Fruit fly (Drosophila melanogaster) whole organism, wandering third instar larva: ENCODE results near the gene CG14629.

Source experiments
- Abd-B ChIP-seq: fragments of >200 bp; optimal IDR thresholded peaks from 2 replicates; lab custom pipeline; 2017; ENCODE audit warnings: missing biosample characterization, missing genetic modification characterization
- Hnf4 ChIP-seq: fragments of 200-800 bp; sonication (Bioruptor generic); optimal IDR thresholded peaks from 2 replicates; lab custom pipeline; 2016; ENCODE audit warnings: missing biosample characterization, mild to moderate bottlenecking, missing genetic modification characterization
- Rel ChIP-seq, 2 experiments: fragments of 200-800 bp; sonication (Bioruptor generic) in 1 of 2; optimal IDR thresholded peaks; 2 replicates in 1 of 2; 3 replicates in 1 of 2; lab custom pipeline; 2016 to 2019; ENCODE audit warnings: mild to moderate bottlenecking in 2 of 2, missing biosample characterization in 2 of 2, missing genetic modification characterization in 2 of 2, moderate library complexity in 1 of 2
- Sp1 ChIP-seq: fragments of 200-800 bp; sonication (Bioruptor generic); optimal IDR thresholded peaks from 3 replicates; lab custom pipeline; 2019; ENCODE audit warnings: missing biosample characterization, mild to moderate bottlenecking, missing genetic modification characterization, moderate library complexity
- br ChIP-seq: fragments of 200-800 bp; sonication (Bioruptor generic); optimal IDR thresholded peaks from 2 replicates; lab custom pipeline; 2016; ENCODE audit warnings: missing biosample characterization, missing genetic modification characterization
- dl ChIP-seq, 2 experiments: fragments of 175-275, 200-275 bp in 1 of 2; fragments of 200-275 bp in 1 of 2; sonication (Bioruptor generic); optimal IDR thresholded peaks; lab custom pipeline; 2018; ENCODE audit warnings: mild to moderate bottlenecking in 2 of 2, missing biosample characterization in 2 of 2, missing genetic modification characterization in 2 of 2, moderate library complexity in 2 of 2; ENCODE audit not compliant: partially characterized antibody in 2 of 2, insufficient read depth in 1 of 2
- dsf ChIP-seq: sonication (Bioruptor generic); optimal IDR thresholded peaks from 2 replicates; lab custom pipeline; 2016; ENCODE audit warnings: missing biosample characterization, missing genetic modification characterization, borderline replicate concordance
- fru ChIP-seq: fragments of 200-800 bp; sonication (Bioruptor generic); optimal IDR thresholded peaks from 3 replicates; lab custom pipeline; 2016; ENCODE audit warnings: missing biosample characterization, mild to moderate bottlenecking, missing genetic modification characterization
- h ChIP-seq: fragments of 200-800 bp; sonication (Bioruptor generic); optimal IDR thresholded peaks from 3 replicates; lab custom pipeline; 2016; ENCODE audit warnings: missing biosample characterization, mild to moderate bottlenecking, missing genetic modification characterization
- lola ChIP-seq: fragments of >200 bp; optimal IDR thresholded peaks from 2 replicates; lab custom pipeline; 2017; ENCODE audit warnings: missing biosample characterization, missing genetic modification characterization
- pan ChIP-seq: fragments of >200 bp; optimal IDR thresholded peaks from 2 replicates; lab custom pipeline; 2017
- psq ChIP-seq: fragments of 200-800 bp; sonication (Bioruptor generic); optimal IDR thresholded peaks from 3 replicates; lab custom pipeline; 2017; ENCODE audit warnings: missing biosample characterization, mild to moderate bottlenecking, missing genetic modification characterization, moderate library complexity

dm6 chrX:1051251-1051629 is at the start of gene CG14629:
- TF ChIP-seq Sp1 (GFP tag; lab: Kevin White, UChicago), result no peak
- no peak for TF ChIP-seq Rel (GFP tag; optimal IDR thresholded peaks at IDR 0.05; lab: Kevin White, UChicago)
- TF ChIP-seq Rel (tag; optimal IDR thresholded peaks at IDR 0.05; lab: Kevin White, UChicago), result peak; percentile 66
- no peak for TF ChIP-seq lola (GFP tag; lab: Kevin White, UChicago)
- peak in 1 of 2 experiments; percentile 39 for TF ChIP-seq dl (GFP tag; optimal IDR thresholded peaks at IDR 0.05; lab: Kevin White, UChicago; ENCODE audit: insufficient read depth in 1 of 2, partially characterized antibody in 2 of 2)
- peak; percentile 4 for TF ChIP-seq br (GFP tag; lab: Kevin White, UChicago)
- peak; percentile 2 for TF ChIP-seq h (GFP tag; lab: Kevin White, UChicago)
- no peak for TF ChIP-seq Abd-B (GFP tag; lab: Kevin White, UChicago)
- no peak for TF ChIP-seq pan (lab: Kevin White, UChicago)
- TF ChIP-seq fru (GFP tag; lab: Kevin White, UChicago), result peak; percentile 18
- TF ChIP-seq dsf, result no peak
- peak; percentile 41 for TF ChIP-seq Hnf4 (GFP tag; lab: Kevin White, UChicago)
- TF ChIP-seq psq (GFP tag; lab: Kevin White, UChicago), result no peak
